Fruit fly (Drosophila melanogaster): ENCODE measurements around the gene t-cup.
A peak's percentile ranks its signal among the peaks of the same experiment; 100 is the strongest.

Gene t-cup

DNA sequence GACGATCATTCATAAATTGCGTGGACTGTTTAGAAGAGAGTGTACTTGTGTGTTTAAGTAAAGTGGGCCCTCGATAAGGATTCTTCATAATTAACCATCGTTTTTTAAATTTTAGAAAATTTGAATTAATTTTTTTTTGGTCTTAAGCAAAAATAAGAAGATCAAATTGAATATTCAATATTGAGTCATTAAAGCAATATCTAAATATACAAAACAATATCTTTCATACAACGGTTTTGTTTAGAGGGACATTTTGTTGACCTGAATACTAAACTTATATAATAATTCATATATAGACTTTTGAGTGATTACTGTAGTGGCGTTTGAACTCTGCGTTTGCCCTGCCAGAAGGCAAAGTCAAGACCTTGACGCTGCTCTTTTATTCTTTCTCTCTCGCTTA is 44.9 kb upstream of the t-cup start (continued):
- TF ChIP-seq kah (GFP tag; optimal IDR thresholded peaks at IDR 0.05) (no peak), slbo (GFP tag; IDR thresholded peaks at IDR 0.05) (peak; percentile 80), Ets97D (GFP tag; optimal IDR thresholded peaks at IDR 0.05) (no peak)

DNA sequence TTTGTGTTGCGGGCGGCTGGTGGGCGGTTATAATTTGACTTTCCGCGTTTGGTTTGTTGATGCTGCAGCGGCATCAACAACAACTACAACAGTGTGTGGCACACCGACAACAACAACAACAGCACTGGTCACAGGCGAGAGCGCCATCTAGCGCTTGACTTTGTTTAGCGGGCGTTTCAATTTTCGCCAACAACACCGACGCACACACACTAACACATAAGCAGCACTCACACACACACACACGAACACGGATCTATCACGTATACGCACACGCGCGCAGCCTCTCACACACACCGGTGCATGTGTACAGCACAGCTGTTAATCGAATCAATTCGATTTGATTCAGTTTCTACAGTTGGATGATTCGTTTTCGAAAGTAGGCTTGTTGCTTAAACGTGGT is 43.1 kb upstream of the t-cup start:
- TF ChIP-seq Trl (optimal IDR thresholded peaks at IDR 0.05) (peak in 1 of 2 experiments; percentile 9), Trl (GFP tag; optimal IDR thresholded peaks at IDR 0.05) (no peak), CG10979 (tag; optimal IDR thresholded peaks at IDR 0.05) (peak; percentile 12), CG8290 (GFP tag; optimal IDR thresholded peaks at IDR 0.05) (no peak), CG8290 (tag; optimal IDR thresholded peaks at IDR 0.05) (peak in 1 of 2 experiments; percentile 30), CkIIα-i1 (GFP tag; IDR thresholded peaks at IDR 0.05) (no peak), Bgb (GFP tag; IDR thresholded peaks at IDR 0.05; ENCODE audit: partially characterized antibody) (0 out of 2 replicates have a peak, but pooled peaks have one; percentile 12), E2f2 (GFP tag; IDR thresholded peaks at IDR 0.05) (peak; percentile 23; the same call in 1 of the 2 replicates), tup (GFP tag; optimal IDR thresholded peaks at IDR 0.05) (no peak), CG34224 (GFP tag; IDR thresholded peaks at IDR 0.05; ENCODE audit: partially characterized antibody) (peak; percentile 10; the same call in 1 of the 3 replicates), ase (GFP tag; IDR thresholded peaks at IDR 0.05) (no peak), Med (GFP tag) (peak; percentile 69), CTCF (GFP tag; optimal IDR thresholded peaks at IDR 0.05) (peak; percentile 89), croc (GFP tag; conservative IDR thresholded peaks at IDR 0.05) (no peak), rib (GFP tag; IDR thresholded peaks at IDR 0.05) (0 out of 2 replicates have a peak, but pooled peaks have one; percentile 26), CG5180 (GFP tag; optimal IDR thresholded peaks at IDR 0.05) (peak; percentile 33), cg (GFP tag; optimal IDR thresholded peaks at IDR 0.05) (peak; percentile 87), grau (tag; optimal IDR thresholded peaks at IDR 0.05) (no peak), CG16813 (GFP tag; IDR thresholded peaks at IDR 0.05; ENCODE audit: partially characterized antibody) (peak; percentile 15; the same call in 1 of the 3 replicates), Bdp1 (GFP tag; optimal IDR thresholded peaks at IDR 0.05) (no peak), unpg (GFP tag; optimal IDR thresholded peaks at IDR 0.05) (no peak), CG8281 (tag; optimal IDR thresholded peaks at IDR 0.05) (no peak), chinmo (GFP tag; IDR thresholded peaks at IDR 0.05; ENCODE audit: partially characterized antibody) (peak; percentile 68; the same call in 1 of the 4 replicates), CG4360 (GFP tag; IDR thresholded peaks at IDR 0.05) (peak; percentile 88), chm (GFP tag; IDR thresholded peaks at IDR 0.05) (0 out of 2 replicates have a peak, but pooled peaks have one; percentile 14), nerfin-2 (GFP tag; IDR thresholded peaks at IDR 0.05; ENCODE audit: partially characterized antibody) (no peak), CG11504 (tag; optimal IDR thresholded peaks at IDR 0.05) (peak; percentile 23), CG8924 (tag; optimal IDR thresholded peaks at IDR 0.05) (no peak), Deaf1 (tag; optimal IDR thresholded peaks at IDR 0.05) (peak; percentile 29), Antp (GFP tag; optimal IDR thresholded peaks at IDR 0.05) (no peak)

DNA sequence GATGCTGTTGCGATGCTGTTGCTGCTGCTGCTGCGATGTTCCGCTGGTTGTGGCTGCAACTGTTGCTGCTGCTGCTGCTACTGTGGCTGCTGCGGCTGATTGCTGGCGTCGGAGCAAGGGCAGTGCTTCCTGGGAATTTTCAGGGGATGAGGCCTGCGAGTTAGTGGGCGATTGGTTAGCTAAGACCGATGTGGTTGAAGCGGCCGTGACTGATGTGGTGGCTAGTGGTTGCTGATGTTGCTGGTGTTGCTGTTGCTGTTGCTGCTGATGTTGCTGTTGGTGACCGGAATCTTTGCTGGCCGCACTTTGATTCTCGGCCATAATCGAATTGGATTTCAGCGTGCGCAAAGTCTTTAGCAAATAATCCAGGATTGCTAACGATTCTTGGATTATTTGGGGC is 42.2 kb upstream of the t-cup start:
- peak; percentile 6 for TF ChIP-seq CG5180 (GFP tag; optimal IDR thresholded peaks at IDR 0.05)
- TF ChIP-seq CG13123 (GFP tag; optimal IDR thresholded peaks at IDR 0.05): no peak
- TF ChIP-seq CG16863 (GFP tag; optimal IDR thresholded peaks at IDR 0.05): no peak
- TF ChIP-seq CG7928 (GFP tag; optimal IDR thresholded peaks at IDR 0.05): no peak
- peak; percentile 30 for TF ChIP-seq CG11504 (tag; optimal IDR thresholded peaks at IDR 0.05)
- no peak for TF ChIP-seq CG10959 (GFP tag; IDR thresholded peaks at IDR 0.05)
- no peak for TF ChIP-seq CG12744 (GFP tag; optimal IDR thresholded peaks at IDR 0.05)
- no peak for TF ChIP-seq Abd-B (GFP tag; optimal IDR thresholded peaks at IDR 0.05)
